Fruit fly (Drosophila melanogaster) whole organism, embryonic: ENCODE data around the gene CG15283.

Experiments used
- Adf1 ChIP-seq: fragments of 200-800 bp; sonication (Bioruptor generic); IDR thresholded peaks from 2 replicates; pipeline ENCODE4 v1.3.6; 2022; ENCODE audit warnings: missing biosample characterization, missing genetic modification characterization
- Aef1 ChIP-seq: fragments of 200-800 bp; sonication (Bioruptor generic); IDR thresholded peaks from 3 replicates; pipeline ENCODE4 v1.3.6; 2022; ENCODE audit warnings: missing biosample characterization, missing genetic modification characterization
- Blimp-1 ChIP-seq: fragments of 200-800 bp; sonication (Bioruptor generic); optimal IDR thresholded peaks from 3 replicates; lab custom pipeline; 2018; ENCODE audit warnings: missing biosample characterization, missing genetic modification characterization, mild to moderate bottlenecking, moderate library complexity, missing genetic modification reagents
- CG10321 ChIP-seq: fragments of 200-800 bp; sonication (Bioruptor generic); IDR thresholded peaks from 2 replicates; pipeline ENCODE4 v1.3.6; 2022; ENCODE audit warnings: missing biosample characterization, missing genetic modification characterization
- CG10462 ChIP-seq: fragments of 200-800 bp; sonication (Bioruptor generic); optimal IDR thresholded peaks from 2 replicates; lab custom pipeline; 2016; ENCODE audit warnings: missing biosample characterization, missing genetic modification characterization
- CG10959 ChIP-seq: fragments of 200-800 bp; sonication (Bioruptor generic); IDR thresholded peaks from 2 replicates; pipeline ENCODE4 v1.3.6; 2022; ENCODE audit warnings: missing biosample characterization, missing genetic modification characterization
- CG11695 ChIP-seq: fragments of 200-800 bp; sonication (Bioruptor generic); IDR thresholded peaks from 3 replicates; pipeline ENCODE4 v1.3.6; 2022; ENCODE audit warnings: missing biosample characterization, missing genetic modification characterization
- CG12155 ChIP-seq: fragments of 200-800 bp; sonication (Bioruptor generic); optimal IDR thresholded peaks from 3 replicates; lab custom pipeline; 2016; ENCODE audit warnings: missing biosample characterization, missing genetic modification characterization
- CG12744 ChIP-seq: fragments of 200-800 bp; sonication (Bioruptor generic); optimal IDR thresholded peaks from 2 replicates; lab custom pipeline; 2016; ENCODE audit warnings: missing biosample characterization, missing genetic modification characterization
- CG13775 ChIP-seq: fragments of 200-800 bp; sonication (Bioruptor generic); optimal IDR thresholded peaks from 3 replicates; lab custom pipeline; 2017; ENCODE audit warnings: missing biosample characterization, mild to moderate bottlenecking, missing genetic modification characterization
- CG16815 ChIP-seq: fragments of 200-800 bp; sonication (Bioruptor generic); optimal IDR thresholded peaks from 3 replicates; lab custom pipeline; 2017; ENCODE audit warnings: missing biosample characterization, mild to moderate bottlenecking, missing genetic modification characterization
- CG16863 ChIP-seq: fragments of 200-800 bp; sonication (Bioruptor generic); optimal IDR thresholded peaks from 3 replicates; lab custom pipeline; 2016; ENCODE audit warnings: missing biosample characterization, missing genetic modification characterization
- CG17568 ChIP-seq: fragments of 200-800 bp; sonication (Bioruptor generic); optimal IDR thresholded peaks from 2 replicates; lab custom pipeline; 2018; ENCODE audit warnings: missing biosample characterization, mild to moderate bottlenecking, missing genetic modification characterization, moderate library complexity
- CG18619 ChIP-seq: fragments of 200-800 bp; sonication (Bioruptor generic); optimal IDR thresholded peaks from 3 replicates; lab custom pipeline; 2017; ENCODE audit warnings: missing biosample characterization, mild to moderate bottlenecking, missing genetic modification characterization
- CG2129 ChIP-seq: fragments of 200-800 bp; sonication (Bioruptor generic); IDR thresholded peaks from 2 replicates; pipeline ENCODE4 v1.3.6; 2022; ENCODE audit warnings: missing biosample characterization, missing genetic modification characterization; ENCODE audit not compliant: partially characterized antibody
- CG4360 ChIP-seq: fragments of 200-800 bp; sonication (Bioruptor generic); IDR thresholded peaks from 2 replicates; pipeline ENCODE4 v1.3.6; 2022; ENCODE audit warnings: missing biosample characterization, missing genetic modification characterization
- CG4424 ChIP-seq: fragments of 200-800 bp; sonication (Bioruptor generic); optimal IDR thresholded peaks from 3 replicates; lab custom pipeline; 2016; ENCODE audit warnings: missing biosample characterization, missing genetic modification characterization
- CG7271 ChIP-seq: fragments of 200-800 bp; sonication (Bioruptor generic); optimal IDR thresholded peaks from 2 replicates; lab custom pipeline; 2018; ENCODE audit warnings: missing biosample characterization, mild to moderate bottlenecking, missing genetic modification characterization, moderate library complexity
- CG7928 ChIP-seq: fragments of 200-800 bp; sonication (Bioruptor generic); optimal IDR thresholded peaks from 2 replicates; lab custom pipeline; 2017; ENCODE audit warnings: missing biosample characterization, mild to moderate bottlenecking, missing genetic modification characterization
- CG9609 ChIP-seq: fragments of 200-800 bp; sonication (Bioruptor generic); optimal IDR thresholded peaks from 3 replicates; lab custom pipeline; 2016; ENCODE audit warnings: missing biosample characterization, missing genetic modification characterization
- Chrac-16 ChIP-seq: fragments of 200-800 bp; sonication (Bioruptor generic); optimal IDR thresholded peaks from 3 replicates; lab custom pipeline; 2016; ENCODE audit warnings: missing biosample characterization, missing genetic modification characterization
- Doc3 ChIP-seq: fragments of 200-800 bp; sonication (Bioruptor generic); IDR thresholded peaks from 3 replicates; pipeline ENCODE4 v1.3.6; 2022; ENCODE audit warnings: missing biosample characterization, missing genetic modification characterization; ENCODE audit not compliant: partially characterized antibody
- HLH4C ChIP-seq: fragments of 200-800 bp; sonication (Bioruptor generic); IDR thresholded peaks from 3 replicates; pipeline ENCODE4 v1.3.6; 2022; ENCODE audit warnings: missing biosample characterization, missing genetic modification characterization; ENCODE audit not compliant: partially characterized antibody
- Hand ChIP-seq: fragments of 200-800 bp; sonication (Bioruptor generic); optimal IDR thresholded peaks from 2 replicates; lab custom pipeline; 2017; ENCODE audit warnings: mild to moderate bottlenecking, missing biosample characterization, missing genetic modification reagents, missing genetic modification characterization
- Hsf ChIP-seq: fragments of 200-800 bp; sonication (Bioruptor generic); optimal IDR thresholded peaks from 3 replicates; lab custom pipeline; 2016; ENCODE audit warnings: missing biosample characterization, missing genetic modification characterization
- Lim3 ChIP-seq: fragments of 200-800 bp; sonication (Bioruptor generic); IDR thresholded peaks from 2 replicates; pipeline ENCODE4 v1.3.6; 2022; ENCODE audit warnings: missing biosample characterization, missing genetic modification characterization
- Med ChIP-seq: fragments of 200-800 bp; sonication (Bioruptor generic); peaks from one replicate; lab custom pipeline; 2016; ENCODE audit warnings: missing biosample characterization, missing genetic modification characterization, mild to moderate bottlenecking, inconsistent platforms, moderate library complexity
- NC2β ChIP-seq: fragments of 200-800 bp; sonication (Bioruptor generic); optimal IDR thresholded peaks from 2 replicates; lab custom pipeline; 2016; ENCODE audit warnings: missing biosample characterization, missing genetic modification characterization
- Neu2 ChIP-seq: fragments of 200-800 bp; sonication (Bioruptor generic); optimal IDR thresholded peaks from 3 replicates; lab custom pipeline; 2016; ENCODE audit warnings: missing biosample characterization, missing genetic modification characterization, borderline replicate concordance
- TFAM ChIP-seq: fragments of 200-800 bp; sonication (Bioruptor generic); optimal IDR thresholded peaks from 2 replicates; lab custom pipeline; 2017; ENCODE audit warnings: missing biosample characterization, missing genetic modification characterization, inconsistent platforms
- Usf ChIP-seq: fragments of 200-800 bp; sonication (Bioruptor generic); optimal IDR thresholded peaks from 2 replicates; lab custom pipeline; 2017; ENCODE audit warnings: missing genotype, missing biosample characterization, missing genetic modification characterization
- Vsx1 ChIP-seq: fragments of 200-800 bp; sonication (Bioruptor generic); optimal IDR thresholded peaks from 2 replicates; lab custom pipeline; 2017; ENCODE audit warnings: missing biosample characterization, mild to moderate bottlenecking, missing genetic modification characterization, missing genetic modification reagents
- bab2 ChIP-seq: fragments of 200-800 bp; sonication (Bioruptor generic); optimal IDR thresholded peaks from 2 replicates; lab custom pipeline; 2016; ENCODE audit warnings: missing biosample characterization, missing genetic modification characterization
- bbx ChIP-seq: fragments of 200-800 bp; sonication (Bioruptor generic); IDR thresholded peaks from 2 replicates; pipeline ENCODE4 v1.3.6; 2022; ENCODE audit warnings: missing biosample characterization, missing genetic modification characterization; ENCODE audit not compliant: partially characterized antibody
- bigmax ChIP-seq: fragments of 200-800 bp; sonication (Bioruptor generic); optimal IDR thresholded peaks from 2 replicates; lab custom pipeline; 2018; ENCODE audit warnings: missing biosample characterization, mild to moderate bottlenecking, missing genetic modification characterization
- cas ChIP-seq: fragments of 200-800 bp; sonication (Bioruptor generic); IDR thresholded peaks from 2 replicates; pipeline ENCODE4 v1.3.6; 2022; ENCODE audit warnings: missing biosample characterization, missing genetic modification characterization
- chinmo ChIP-seq: fragments of 200-800 bp; sonication (Bioruptor generic); IDR thresholded peaks from 4 replicates; pipeline ENCODE4 v1.3.6; 2022; ENCODE audit warnings: missing biosample characterization, missing genetic modification characterization; ENCODE audit not compliant: partially characterized antibody
- esg ChIP-seq: fragments of 200-800 bp; sonication (Bioruptor generic); conservative IDR thresholded peaks from 2 replicates; pipeline ENCODE4 v1.3.6; 2022; ENCODE audit warnings: missing biosample characterization, missing genetic modification characterization
- gro ChIP-seq: fragments of 200-800 bp; sonication (Bioruptor generic); optimal IDR thresholded peaks from 2 replicates; lab custom pipeline; 2016; ENCODE audit warnings: missing biosample characterization, missing genetic modification characterization
- hb ChIP-seq: fragments of 200-800 bp; sonication (Bioruptor generic); IDR thresholded peaks from 3 replicates; pipeline ENCODE4 v1.3.6; 2022; ENCODE audit warnings: missing biosample characterization, missing genetic modification characterization; ENCODE audit not compliant: partially characterized antibody
- ken ChIP-seq: fragments of 200-800 bp; sonication (Bioruptor generic); IDR thresholded peaks from 3 replicates; pipeline ENCODE4 v1.3.6; 2022; ENCODE audit warnings: missing biosample characterization, missing genetic modification characterization
- p53 ChIP-seq: fragments of 200-800 bp; sonication (Bioruptor generic); optimal IDR thresholded peaks from 2 replicates; lab custom pipeline; 2016; ENCODE audit warnings: missing biosample characterization, missing genetic modification characterization
- ro ChIP-seq: fragments of 200-800 bp; sonication (Bioruptor generic); IDR thresholded peaks from 2 replicates; pipeline ENCODE4 v1.3.6; 2022; ENCODE audit warnings: missing biosample characterization, missing genetic modification characterization
- sc ChIP-seq, 3 experiments: fragments of >200 bp in 2 of 3; fragments of 200-800 bp in 1 of 3; sonication (Bioruptor generic) in 1 of 3; optimal IDR thresholded peaks; 2 replicates in 2 of 3; 3 replicates in 1 of 3; lab custom pipeline; 2017; ENCODE audit warnings: mild to moderate bottlenecking in 1 of 3, missing biosample characterization in 1 of 3, missing genetic modification characterization in 1 of 3, missing genetic modification reagents in 1 of 3
- sens ChIP-seq: fragments of 200-800 bp; sonication (Bioruptor generic); peaks from one replicate; lab custom pipeline; 2016; ENCODE audit warnings: missing biosample characterization, missing genetic modification characterization
- slbo ChIP-seq: fragments of 200-800 bp; sonication (Bioruptor generic); IDR thresholded peaks from 2 replicates; pipeline ENCODE4 v1.3.6; 2022; ENCODE audit warnings: missing biosample characterization, missing genetic modification characterization
- sr ChIP-seq: fragments of 200-800 bp; sonication (Bioruptor generic); IDR thresholded peaks from 3 replicates; pipeline ENCODE4 v1.3.6; 2022; ENCODE audit warnings: missing biosample characterization, missing genetic modification characterization
- ssp ChIP-seq: fragments of 200-800 bp; sonication (Bioruptor generic); IDR thresholded peaks from 2 replicates; pipeline ENCODE4 v1.3.6; 2022; ENCODE audit warnings: missing biosample characterization, missing genetic modification characterization
- tgo ChIP-seq: fragments of 200-800 bp; sonication (Bioruptor generic); IDR thresholded peaks from 3 replicates; pipeline ENCODE4 v1.3.6; 2022; ENCODE audit warnings: missing biosample characterization, missing genetic modification characterization
- tx ChIP-seq: fragments of 200-800 bp; sonication (Bioruptor generic); optimal IDR thresholded peaks from 2 replicates; lab custom pipeline; 2016; ENCODE audit warnings: missing biosample characterization, missing genetic modification characterization
- unc-4 ChIP-seq: fragments of 200-800 bp; sonication (Bioruptor generic); IDR thresholded peaks from 2 replicates; pipeline ENCODE4 v1.3.6; 2022; ENCODE audit warnings: missing biosample characterization, missing genetic modification characterization; ENCODE audit not compliant: partially characterized antibody

CG15283 gene

dm6 chr2L:14499497-14499896 is 48.8 kb upstream of the CG15283 start:
- no peak for TF ChIP-seq Chrac-16 (GFP tag; lab: Kevin White, UChicago)
- TF ChIP-seq bigmax (GFP tag; lab: Kevin White, UChicago): no peak
- TF ChIP-seq ro: no peak
- TF ChIP-seq Usf: no peak
- no peak for TF ChIP-seq HLH4C
- no peak for TF ChIP-seq TFAM (GFP tag; lab: Kevin White, UChicago)
- TF ChIP-seq ssp (GFP tag; lab: Robert Waterston, UW): 0 out of 2 replicates have a peak, but pooled peaks have one; percentile 4
- TF ChIP-seq Adf1: 0 out of 2 replicates have a peak, but pooled peaks have one; percentile 6
- TF ChIP-seq CG17568 (GFP tag; lab: Kevin White, UChicago): no peak
- TF ChIP-seq bbx (GFP tag; lab: Robert Waterston, UW): no peak
- TF ChIP-seq tx: no peak
- peak; percentile 15; the same call in 1 of the 3 replicates for TF ChIP-seq Aef1
- no peak for TF ChIP-seq CG16815 (GFP tag; lab: Kevin White, UChicago)
- 0 out of 3 replicates have a peak, but pooled peaks have one; percentile 2 for TF ChIP-seq ken (GFP tag; lab: Robert Waterston, UW)
- no peak for TF ChIP-seq CG10959 (GFP tag; lab: Robert Waterston, UW)
- TF ChIP-seq bab2 (GFP tag; lab: Kevin White, UChicago): no peak
- no peak for TF ChIP-seq Hand (GFP tag; lab: Kevin White, UChicago)
- no peak for TF ChIP-seq Blimp-1 (GFP tag; lab: Kevin White, UChicago)
- no peak for TF ChIP-seq CG18619
- no peak for TF ChIP-seq CG7928 (GFP tag; lab: Kevin White, UChicago)
- peak; percentile 20 for TF ChIP-seq Med (GFP tag; lab: Kevin White, UChicago)
- TF ChIP-seq chinmo: 0 out of 4 replicates have a peak, but pooled peaks have one; percentile 66
- 0 out of 3 replicates have a peak, but pooled peaks have one; percentile 10 for TF ChIP-seq sr (GFP tag; lab: Robert Waterston, UW)
- TF ChIP-seq p53 (GFP tag; lab: Kevin White, UChicago): no peak
- no peak for TF ChIP-seq CG10321 (GFP tag; lab: Robert Waterston, UW)
- TF ChIP-seq gro (GFP tag; lab: Kevin White, UChicago): no peak
- no peak for TF ChIP-seq unc-4 (GFP tag; lab: Robert Waterston, UW)
- TF ChIP-seq Doc3 (GFP tag; lab: Robert Waterston, UW): no peak
- no peak for TF ChIP-seq CG12744 (GFP tag; lab: Kevin White, UChicago)
- no peak for TF ChIP-seq CG12155 (GFP tag; lab: Kevin White, UChicago)
- no peak for TF ChIP-seq hb (GFP tag; lab: Robert Waterston, UW)
- TF ChIP-seq CG10462 (GFP tag; lab: Kevin White, UChicago): no peak
- TF ChIP-seq CG11695 (GFP tag; lab: Robert Waterston, UW): no peak
- TF ChIP-seq CG4360 (GFP tag; lab: Robert Waterston, UW): peak; percentile 43; the same call in 1 of the 2 replicates
- no peak for TF ChIP-seq CG4424 (GFP tag; lab: Kevin White, UChicago)
- TF ChIP-seq CG9609 (GFP tag; lab: Kevin White, UChicago): no peak
- TF ChIP-seq sens (GFP tag; lab: Kevin White, UChicago): no peak
- no peak for TF ChIP-seq tgo (GFP tag; lab: Robert Waterston, UW)
- TF ChIP-seq CG16863: no peak
- TF ChIP-seq CG7271 (tag; lab: Kevin White, UChicago): no peak
- no peak for TF ChIP-seq slbo
- TF ChIP-seq esg (GFP tag; lab: Robert Waterston, UW): no peak
- TF ChIP-seq sc (optimal IDR thresholded peaks at IDR 0.05; lab: Kevin White, UChicago): no peak
- no peak for TF ChIP-seq sc (GFP tag; optimal IDR thresholded peaks at IDR 0.05; lab: Kevin White, UChicago)
- no peak for TF ChIP-seq NC2β (GFP tag; lab: Kevin White, UChicago)
- TF ChIP-seq CG13775: no peak
- no peak for TF ChIP-seq CG2129 (GFP tag; lab: Robert Waterston, UW)
- no peak for TF ChIP-seq Vsx1 (GFP tag; lab: Kevin White, UChicago)
- TF ChIP-seq cas: no peak
- TF ChIP-seq Neu2: no peak
- no peak for TF ChIP-seq Hsf (GFP tag; lab: Kevin White, UChicago)
- TF ChIP-seq Lim3 (GFP tag; lab: Robert Waterston, UW): no peak
